Fruit fly (Drosophila melanogaster) whole organism, embryonic: ENCODE results near the gene dsd.

Experiments
- CG15479 ChIP-seq: fragments of 200-800 bp; sonication (Bioruptor generic); optimal IDR thresholded peaks from 3 replicates; lab custom pipeline; 2019; ENCODE audit warnings: missing biosample characterization, mild to moderate bottlenecking, missing genetic modification characterization, moderate library complexity
- CG15601 ChIP-seq: fragments of 200-800 bp; sonication (Bioruptor generic); optimal IDR thresholded peaks from 3 replicates; lab custom pipeline; 2019; ENCODE audit warnings: missing biosample characterization, mild to moderate bottlenecking, missing genetic modification characterization, moderate library complexity
- CG6813 ChIP-seq: fragments of 200-800 bp; sonication (Bioruptor generic); optimal IDR thresholded peaks from 2 replicates; lab custom pipeline; 2017; ENCODE audit warnings: missing biosample characterization, missing genetic modification characterization, mild to moderate bottlenecking, moderate library complexity, missing genetic modification reagents
- Hmr ChIP-seq: fragments of 200-800 bp; sonication (Bioruptor generic); optimal IDR thresholded peaks from 3 replicates; lab custom pipeline; 2017; ENCODE audit warnings: mild to moderate bottlenecking, missing biosample characterization, missing genetic modification reagents, missing genetic modification characterization
- NC2β ChIP-seq: fragments of 200-800 bp; sonication (Bioruptor generic); optimal IDR thresholded peaks from 2 replicates; lab custom pipeline; 2016; ENCODE audit warnings: missing biosample characterization, missing genetic modification characterization
- Optix ChIP-seq: fragments of 200-800 bp; sonication (Bioruptor generic); IDR thresholded peaks from 3 replicates; pipeline ENCODE4 v1.3.6; 2022; ENCODE audit warnings: missing biosample characterization, missing genetic modification characterization
- inv ChIP-seq: fragments of 200-800 bp; sonication (Bioruptor generic); IDR thresholded peaks from 2 replicates; pipeline ENCODE4 v1.3.6; 2022; ENCODE audit warnings: missing biosample characterization, missing genetic modification characterization; ENCODE audit not compliant: partially characterized antibody

DNA sequence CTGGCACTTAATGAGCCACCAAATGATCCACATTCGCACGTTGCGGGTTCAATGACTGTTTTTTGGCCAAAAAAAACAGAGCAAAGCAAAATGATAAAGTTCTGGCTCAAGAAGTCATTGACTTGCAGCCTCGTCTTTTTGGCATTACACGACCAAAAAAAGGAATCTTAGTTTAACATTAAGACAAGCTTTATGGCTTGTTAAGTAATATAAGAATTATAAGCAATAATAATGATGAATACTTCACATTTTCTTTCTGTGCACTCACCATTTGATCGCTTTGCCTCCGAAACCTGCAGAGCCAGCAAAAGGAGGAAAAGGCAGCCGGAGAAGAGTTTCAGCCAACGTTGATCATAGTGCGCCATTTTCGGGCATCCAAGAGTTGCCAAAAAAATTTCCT, 14.0 kb downstream of the dsd start:
- TF ChIP-seq Hmr (GFP tag; lab: Kevin White, UChicago) (no peak), CG15601 (tag; lab: Kevin White, UChicago) (no peak), inv (no peak), CG6813 (GFP tag; lab: Kevin White, UChicago) (no peak), Optix (GFP tag; lab: Robert Waterston, UW) (no peak), NC2β (GFP tag; lab: Kevin White, UChicago) (no peak), CG15479 (GFP tag; lab: Kevin White, UChicago) (no peak)
